Fruit fly (Drosophila melanogaster) S2 (cell line): ENCODE results near the gene RpL28.

ENCODE experiments used
- CG8478 ChIP-seq: fragments of >200 bp; optimal IDR thresholded peaks from 2 replicates; lab custom pipeline; 2018
- CTCF ChIP-seq, 2 experiments: fragments of >200 bp; optimal IDR thresholded peaks; 2 replicates each; lab custom pipeline; 2018

dm6 chr3L:3172445-3172844 is 50.3 kb downstream of the RpL28 start, which contains the start of gene CG14963:
- no peak for TF ChIP-seq CTCF (optimal IDR thresholded peaks at IDR 0.05; lab: Kevin White, UChicago)
- TF ChIP-seq CG8478 (lab: Kevin White, UChicago), result no peak
